Fruit fly (Drosophila melanogaster): ENCODE measurements around the gene mus312.

The mus312 gene

dm6 chr3L:7356386-7357117 lies 27.6 kb downstream of the mus312 start, which contains the start of gene CTCF (continued):
- peak; percentile 64 for TF ChIP-seq CG18262 (tag; optimal IDR thresholded peaks at IDR 0.05)
- TF ChIP-seq CG10366 (GFP tag; IDR thresholded peaks at IDR 0.05), result peak; percentile 42; the same call in 1 of the 2 replicates
- peak; percentile 35 for TF ChIP-seq twi (tag; optimal IDR thresholded peaks at IDR 0.05)
- peak; percentile 82 for TF ChIP-seq HLH4C (GFP tag; IDR thresholded peaks at IDR 0.05; ENCODE audit: partially characterized antibody)
- TF ChIP-seq Sox102F (GFP tag; optimal IDR thresholded peaks at IDR 0.05), result peak; percentile 57
- TF ChIP-seq CG8359 (GFP tag; optimal IDR thresholded peaks at IDR 0.05; ENCODE audit: borderline replicate concordance), result no peak
- peak; percentile 65 for TF ChIP-seq Nf-YC (tag; optimal IDR thresholded peaks at IDR 0.05)
- no peak for TF ChIP-seq crc (GFP tag; optimal IDR thresholded peaks at IDR 0.05)
- TF ChIP-seq CG11093 (GFP tag; IDR thresholded peaks at IDR 0.05), result 0 out of 3 replicates have a peak, but pooled peaks have one; percentile 25
- no peak for TF ChIP-seq Sox100B (GFP tag; optimal IDR thresholded peaks at IDR 0.05)
- TF ChIP-seq pb (GFP tag; optimal IDR thresholded peaks at IDR 0.05), result peak; percentile 40
- peak; percentile 54; the same call in 1 of the 2 replicates for TF ChIP-seq CG32532 (GFP tag; IDR thresholded peaks at IDR 0.05)
- TF ChIP-seq sd (tag; optimal IDR thresholded peaks at IDR 0.05), result peak; percentile 64
- no peak for TF ChIP-seq gsb (GFP tag; IDR thresholded peaks at IDR 0.05)
- no peak for TF ChIP-seq CG10543 (GFP tag; optimal IDR thresholded peaks at IDR 0.05)
- no peak for TF ChIP-seq so (GFP tag; IDR thresholded peaks at IDR 0.05)
- peak; percentile 3 for TF ChIP-seq CG11398 (GFP tag; optimal IDR thresholded peaks at IDR 0.05)
- no peak for TF ChIP-seq prd (optimal IDR thresholded peaks at IDR 0.05)
- TF ChIP-seq prd (GFP tag; IDR thresholded peaks at IDR 0.05), result peak; percentile 80
- no peak for TF ChIP-seq org-1 (GFP tag; optimal IDR thresholded peaks at IDR 0.05)
- TF ChIP-seq CG4328 (GFP tag; optimal IDR thresholded peaks at IDR 0.05), result no peak
- TF ChIP-seq seq (GFP tag; IDR thresholded peaks at IDR 0.05), result 0 out of 2 replicates have a peak, but pooled peaks have one; percentile 8
- TF ChIP-seq CG3163 (GFP tag; optimal IDR thresholded peaks at IDR 0.05), result no peak
- TF ChIP-seq fd3F (GFP tag; optimal IDR thresholded peaks at IDR 0.05), result peak; percentile 4
- peak; percentile 61 for TF ChIP-seq hbn (GFP tag; IDR thresholded peaks at IDR 0.05; ENCODE audit: partially characterized antibody)
- peak; percentile 49 for TF ChIP-seq Tbp (GFP tag; optimal IDR thresholded peaks at IDR 0.05)
- TF ChIP-seq CG32767 (GFP tag; IDR thresholded peaks at IDR 0.05), result no peak
- TF ChIP-seq da (GFP tag; optimal IDR thresholded peaks at IDR 0.05), result peak; percentile 21
- TF ChIP-seq CG2116 (GFP tag; optimal IDR thresholded peaks at IDR 0.05), result peak; percentile 73
- no peak for TF ChIP-seq CkIIα-i1 (GFP tag; IDR thresholded peaks at IDR 0.05)
- no peak for TF ChIP-seq CG13123 (GFP tag; optimal IDR thresholded peaks at IDR 0.05)
- no peak for TF ChIP-seq Poxn (GFP tag; IDR thresholded peaks at IDR 0.05)
- no peak for TF ChIP-seq CG14667 (GFP tag; IDR thresholded peaks at IDR 0.05)
- TF ChIP-seq tin (GFP tag; optimal IDR thresholded peaks at IDR 0.05), result peak; percentile 15
- TF ChIP-seq PHDP (tag; optimal IDR thresholded peaks at IDR 0.05), result peak; percentile 28
- peak; percentile 66 for TF ChIP-seq NFAT (GFP tag; IDR thresholded peaks at IDR 0.05)
- TF ChIP-seq dmrt11E (tag; optimal IDR thresholded peaks at IDR 0.05), result peak; percentile 32
- TF ChIP-seq Hr51 (GFP tag; optimal IDR thresholded peaks at IDR 0.05), result no peak
- no peak for TF ChIP-seq crol (GFP tag; IDR thresholded peaks at IDR 0.05)
- TF ChIP-seq fd102C (GFP tag; optimal IDR thresholded peaks at IDR 0.05), result no peak
- peak; percentile 90 for TF ChIP-seq nmo (GFP tag; optimal IDR thresholded peaks at IDR 0.05)
- no peak for TF ChIP-seq cg (GFP tag; optimal IDR thresholded peaks at IDR 0.05)
- TF ChIP-seq tna (GFP tag; IDR thresholded peaks at IDR 0.05; ENCODE audit: partially characterized antibody), result peak; percentile 61; the same call in 1 of the 2 replicates
- peak; percentile 46 for TF ChIP-seq lilli (GFP tag; optimal IDR thresholded peaks at IDR 0.05)
- TF ChIP-seq dan (GFP tag; IDR thresholded peaks at IDR 0.05), result no peak
- peak; percentile 95 for TF ChIP-seq CG15514 (GFP tag; optimal IDR thresholded peaks at IDR 0.05)
- TF ChIP-seq CG17612 (GFP tag; IDR thresholded peaks at IDR 0.05), result no peak
- TF ChIP-seq chif (GFP tag; optimal IDR thresholded peaks at IDR 0.05), result peak in 1 of 2 experiments; percentile 50
- no peak for TF ChIP-seq Atf6 (GFP tag; IDR thresholded peaks at IDR 0.05)

Data from whole organism, embryonic.